Worm (Caenorhabditis elegans): ENCODE measurements around the gene pcs-1.

DNA sequence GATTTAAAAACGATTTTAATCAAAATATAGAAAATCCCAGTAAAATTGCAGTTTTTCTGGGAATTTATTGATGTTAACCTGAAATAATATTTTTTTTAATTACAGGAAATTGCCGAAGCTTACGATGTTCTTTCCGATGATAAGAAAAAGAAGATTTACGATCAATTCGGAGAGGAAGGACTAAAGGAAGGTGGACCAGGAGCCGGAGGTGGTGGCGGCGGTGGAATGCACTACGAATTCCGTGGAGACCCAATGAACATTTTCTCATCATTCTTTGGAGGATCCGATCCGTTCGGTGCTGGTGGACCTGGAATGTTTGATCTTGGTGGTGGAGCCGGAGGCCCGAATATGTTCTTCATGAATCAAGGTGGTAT, 31.6 kb downstream of the pcs-1 start:
- no peak for TF ChIP-seq tbx-11 (GFP tag; IDR thresholded peaks at IDR 0.05)
- no peak for TF ChIP-seq ama-1 (optimal IDR thresholded peaks at IDR 0.05)
- TF ChIP-seq hmbx-1 (tag; optimal IDR thresholded peaks at IDR 0.05) = no peak
- TF ChIP-seq pes-1 (GFP tag; IDR thresholded peaks at IDR 0.05) = no peak
- no peak for TF ChIP-seq ceh-13 (GFP tag; optimal IDR thresholded peaks at IDR 0.05)
- no peak for TF ChIP-seq hmg-4 (GFP tag; optimal IDR thresholded peaks at IDR 0.05)
- no peak for TF ChIP-seq scrt-1 (GFP tag; IDR thresholded peaks at IDR 0.05)
- TF ChIP-seq tra-4 (tag; optimal IDR thresholded peaks at IDR 0.05) = no peak
- TF ChIP-seq B0310.2 (tag; optimal IDR thresholded peaks at IDR 0.05) = no peak
- no peak for TF ChIP-seq F13C5.2 (tag; optimal IDR thresholded peaks at IDR 0.05)
- no peak for TF ChIP-seq hnd-1 (tag; optimal IDR thresholded peaks at IDR 0.05)
